Worm (Caenorhabditis elegans) whole organism, young adult: ENCODE data around the gene fbxa-152.

Source experiments
- B0336.3 ChIP-seq: fragments of 200-800 bp; sonication (Bioruptor generic); IDR thresholded peaks from 2 replicates; pipeline ENCODE4 v1.3.6; 2022; ENCODE audit warnings: missing genetic modification characterization, missing compliant biosample characterization
- ama-1 ChIP-seq, 3 experiments: fragments of 150-350 bp in 1 of 3; sonication (generic microtip) in 2 of 3; optimal IDR thresholded peaks; 2 replicates each; lab custom pipeline; 2014 to 2018; ENCODE audit warnings: missing biosample characterization in 2 of 3, missing genetic modification characterization in 2 of 3, missing genetic modification reagents in 2 of 3
- bed-2 ChIP-seq: fragments of 200-800 bp; sonication (Bioruptor generic); IDR thresholded peaks from 2 replicates; pipeline ENCODE4 v1.3.6; 2022; ENCODE audit warnings: missing genetic modification reagents, missing genetic modification characterization, missing compliant biosample characterization
- ccch-3 ChIP-seq: fragments of 200-800 bp; sonication (Bioruptor generic); optimal IDR thresholded peaks from 2 replicates; lab custom pipeline; 2018; ENCODE audit warnings: mild to moderate bottlenecking, missing genetic modification characterization, missing compliant biosample characterization
- ceh-40 ChIP-seq: fragments of 200-800 bp; sonication (Bioruptor generic); IDR thresholded peaks from 2 replicates; pipeline ENCODE4 v1.3.6; 2022; ENCODE audit warnings: missing genetic modification characterization, missing compliant biosample characterization
- ets-4 ChIP-seq: fragments of 200-800 bp; sonication (Bioruptor generic); optimal IDR thresholded peaks from 2 replicates; lab custom pipeline; 2018; ENCODE audit warnings: mild to moderate bottlenecking, missing genetic modification characterization, missing compliant biosample characterization
- hsf-1 ChIP-seq: fragments of 200-800 bp; sonication (Bioruptor generic); IDR thresholded peaks from 2 replicates; pipeline ENCODE4 v1.3.6; 2022; ENCODE audit warnings: missing genetic modification reagents, missing genetic modification characterization, missing compliant biosample characterization
- madf-3 ChIP-seq: fragments of 200-800 bp; sonication (Bioruptor generic); IDR thresholded peaks from 2 replicates; pipeline ENCODE4 v1.3.6; 2022; ENCODE audit warnings: missing genetic modification reagents, missing genetic modification characterization, missing compliant biosample characterization
- nhr-120 ChIP-seq: fragments of 200-800 bp; sonication (Bioruptor generic); IDR thresholded peaks from 2 replicates; pipeline ENCODE4 v1.3.6; 2022; ENCODE audit warnings: missing genetic modification characterization, missing compliant biosample characterization
- pha-4 ChIP-seq: fragments of 150-350 bp; sonication (generic microtip); optimal IDR thresholded peaks from 2 replicates; lab custom pipeline; 2014; ENCODE audit warnings: missing biosample characterization, missing genetic modification reagents, missing genetic modification characterization
- snpc-4 ChIP-seq, 5 experiments: fragments of 150-350 bp in 1 of 5; sonication (generic microtip) in 4 of 5; optimal IDR thresholded peaks; 2 replicates each; lab custom pipeline; 2014 to 2018; ENCODE audit warnings: missing genetic modification characterization in 5 of 5, missing biosample characterization in 3 of 5, antibody characterized with exemption in 2 of 5, mild to moderate bottlenecking in 2 of 5, missing compliant biosample characterization in 2 of 5, missing genotype in 2 of 5, moderate library complexity in 2 of 5, missing genetic modification reagents in 1 of 5
- xnd-1 ChIP-seq: sonication (generic microtip); optimal IDR thresholded peaks from 2 replicates; lab custom pipeline; 2016; ENCODE audit warnings: missing genotype, missing genetic modification reagents, missing genetic modification characterization, missing compliant biosample characterization

DNA sequence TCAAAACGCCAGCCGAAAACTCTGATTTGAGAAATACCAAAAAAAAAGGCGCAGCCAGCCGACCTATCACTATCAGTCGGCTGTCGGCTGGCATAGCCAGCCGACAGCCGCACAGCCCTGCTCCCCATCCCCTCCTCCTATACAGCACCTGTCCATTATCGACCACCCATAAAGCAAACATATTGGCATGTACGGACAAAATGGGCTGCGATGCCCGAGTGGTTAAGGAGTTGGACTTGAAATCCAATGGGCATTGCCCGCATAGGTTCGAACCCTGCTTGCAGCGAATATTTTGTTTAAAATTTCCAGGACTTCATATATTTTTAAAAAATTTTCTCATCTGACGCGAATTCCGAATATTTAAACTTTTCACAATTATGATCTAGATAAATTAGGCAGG, 51.7 kb downstream of the fbxa-152 start:
- no peak for TF ChIP-seq pha-4 (tag; lab: Kevin White, UChicago)
- no peak for TF ChIP-seq ccch-3 (GFP tag; lab: Kevin White, UChicago)
- no peak for TF ChIP-seq nhr-120 (GFP tag; lab: Robert Waterston, UW)
- no peak for TF ChIP-seq snpc-4 (GFP tag; optimal IDR thresholded peaks at IDR 0.05; lab: Kevin White, UChicago)
- TF ChIP-seq snpc-4 (tag; optimal IDR thresholded peaks at IDR 0.05; lab: Kevin White, UChicago): no peak
- TF ChIP-seq ama-1 (optimal IDR thresholded peaks at IDR 0.05; lab: Kevin White, UChicago): no peak
- TF ChIP-seq ama-1 (GFP tag; optimal IDR thresholded peaks at IDR 0.05; lab: Kevin White, UChicago): no peak
- no peak for TF ChIP-seq B0336.3 (GFP tag; lab: Robert Waterston, UW)
- no peak for TF ChIP-seq ceh-40 (GFP tag; lab: Robert Waterston, UW)
- no peak for TF ChIP-seq madf-3
- no peak for TF ChIP-seq bed-2 (GFP tag; lab: Robert Waterston, UW)
- TF ChIP-seq xnd-1 (tag; lab: Kevin White, UChicago): no peak
- no peak for TF ChIP-seq ets-4 (GFP tag; lab: Kevin White, UChicago)
- no peak for TF ChIP-seq hsf-1 (GFP tag; lab: Robert Waterston, UW)
